Fruit fly (Drosophila melanogaster) whole organism, embryonic: ENCODE measurements around the gene smg.

Experiments
- ATbp ChIP-seq: fragments of 200-800 bp; sonication (Bioruptor generic); optimal IDR thresholded peaks from 2 replicates; lab custom pipeline; 2017; ENCODE audit warnings: missing biosample characterization, mild to moderate bottlenecking, missing genetic modification characterization, missing genetic modification reagents
- Bdp1 ChIP-seq: fragments of 200-800 bp; sonication (Bioruptor generic); optimal IDR thresholded peaks from 3 replicates; lab custom pipeline; 2016; ENCODE audit warnings: missing biosample characterization, missing genetic modification characterization
- CG11085 ChIP-seq: fragments of 200-800 bp; sonication (Bioruptor generic); IDR thresholded peaks from 2 replicates; pipeline ENCODE4 v1.3.6; 2022; ENCODE audit warnings: missing biosample characterization, missing genetic modification characterization
- CG12219 ChIP-seq: fragments of 200-800 bp; sonication (Bioruptor generic); optimal IDR thresholded peaks from 3 replicates; lab custom pipeline; 2018; ENCODE audit warnings: missing biosample characterization, mild to moderate bottlenecking, missing genetic modification characterization
- CG12236 ChIP-seq: fragments of 200-800 bp; sonication (Bioruptor generic); optimal IDR thresholded peaks from 2 replicates; lab custom pipeline; 2016; ENCODE audit warnings: missing biosample characterization, missing genetic modification characterization
- CG1529 ChIP-seq: fragments of 200-800 bp; sonication (Bioruptor generic); optimal IDR thresholded peaks from 3 replicates; lab custom pipeline; 2018; ENCODE audit warnings: missing biosample characterization, missing genetic modification characterization
- CG15696 ChIP-seq: fragments of 200-800 bp; sonication (Bioruptor generic); optimal IDR thresholded peaks from 2 replicates; lab custom pipeline; 2019; ENCODE audit warnings: missing biosample characterization, mild to moderate bottlenecking, missing genetic modification characterization, moderate library complexity
- CG17186 ChIP-seq: fragments of 200-800 bp; sonication (Bioruptor generic); optimal IDR thresholded peaks from 3 replicates; lab custom pipeline; 2017; ENCODE audit warnings: missing biosample characterization, missing genetic modification reagents, missing genetic modification characterization
- CG17568 ChIP-seq: fragments of 200-800 bp; sonication (Bioruptor generic); optimal IDR thresholded peaks from 2 replicates; lab custom pipeline; 2018; ENCODE audit warnings: missing biosample characterization, mild to moderate bottlenecking, missing genetic modification characterization, moderate library complexity
- CG18476 ChIP-seq: fragments of 200-800 bp; sonication (Bioruptor generic); optimal IDR thresholded peaks from 2 replicates; lab custom pipeline; 2016; ENCODE audit warnings: missing biosample characterization, mild to moderate bottlenecking, missing genetic modification characterization
- CG2129 ChIP-seq: fragments of 200-800 bp; sonication (Bioruptor generic); IDR thresholded peaks from 2 replicates; pipeline ENCODE4 v1.3.6; 2022; ENCODE audit warnings: missing biosample characterization, missing genetic modification characterization; ENCODE audit not compliant: partially characterized antibody
- CG2875 ChIP-seq: fragments of 200-800 bp; sonication (Bioruptor generic); optimal IDR thresholded peaks from 2 replicates; lab custom pipeline; 2017; ENCODE audit warnings: missing biosample characterization, mild to moderate bottlenecking, missing genetic modification characterization, missing genetic modification reagents
- CG30020 ChIP-seq: fragments of 200-800 bp; optimal IDR thresholded peaks from 2 replicates; lab custom pipeline; 2019; ENCODE audit warnings: missing biosample characterization, mild to moderate bottlenecking, missing genetic modification characterization, moderate library complexity
- CG31441 ChIP-seq: fragments of 200-800 bp; sonication (Bioruptor generic); IDR thresholded peaks from 2 replicates; pipeline ENCODE4 v1.3.6; 2022; ENCODE audit warnings: missing biosample characterization, missing genetic modification characterization
- CG32532 ChIP-seq: fragments of 200-800 bp; sonication (Bioruptor generic); IDR thresholded peaks from 2 replicates; pipeline ENCODE4 v1.3.6; 2022; ENCODE audit warnings: missing biosample characterization, missing genetic modification characterization
- CG32767 ChIP-seq: fragments of 200-800 bp; sonication (Bioruptor generic); IDR thresholded peaks from 2 replicates; pipeline ENCODE4 v1.3.6; 2022; ENCODE audit warnings: missing biosample characterization, missing genetic modification characterization
- CG6854 ChIP-seq: fragments of 200-800 bp; sonication (Bioruptor generic); optimal IDR thresholded peaks from 3 replicates; lab custom pipeline; 2017; ENCODE audit warnings: missing biosample characterization, mild to moderate bottlenecking, missing genetic modification characterization
- CG7556 ChIP-seq: fragments of 200-800 bp; sonication (Bioruptor generic); optimal IDR thresholded peaks from 2 replicates; lab custom pipeline; 2017; ENCODE audit warnings: missing biosample characterization, mild to moderate bottlenecking, missing genetic modification characterization
- E2f1 ChIP-seq: fragments of 200-800 bp; sonication (Bioruptor generic); IDR thresholded peaks from 2 replicates; pipeline ENCODE4 v1.3.6; 2022; ENCODE audit warnings: missing biosample characterization, missing genetic modification characterization
- Hand ChIP-seq: fragments of 200-800 bp; sonication (Bioruptor generic); optimal IDR thresholded peaks from 2 replicates; lab custom pipeline; 2017; ENCODE audit warnings: mild to moderate bottlenecking, missing biosample characterization, missing genetic modification reagents, missing genetic modification characterization
- Hsf ChIP-seq: fragments of 200-800 bp; sonication (Bioruptor generic); optimal IDR thresholded peaks from 3 replicates; lab custom pipeline; 2016; ENCODE audit warnings: missing biosample characterization, missing genetic modification characterization
- Kr ChIP-seq: fragments of 200-800 bp; sonication (Bioruptor generic); optimal IDR thresholded peaks from 2 replicates; lab custom pipeline; 2017; ENCODE audit warnings: missing biosample characterization, mild to moderate bottlenecking, missing genetic modification characterization
- NC2β ChIP-seq: fragments of 200-800 bp; sonication (Bioruptor generic); optimal IDR thresholded peaks from 2 replicates; lab custom pipeline; 2016; ENCODE audit warnings: missing biosample characterization, missing genetic modification characterization
- Nf-YC ChIP-seq: fragments of 200-800 bp; optimal IDR thresholded peaks from 3 replicates; lab custom pipeline; 2019; ENCODE audit warnings: missing biosample characterization, mild to moderate bottlenecking, missing genetic modification characterization, moderate library complexity
- Sox102F ChIP-seq: fragments of 200-800 bp; sonication (Bioruptor generic); optimal IDR thresholded peaks from 2 replicates; lab custom pipeline; 2018; ENCODE audit warnings: missing biosample characterization, mild to moderate bottlenecking, missing genetic modification characterization, moderate library complexity
- al ChIP-seq: fragments of 200-800 bp; sonication (Bioruptor generic); IDR thresholded peaks from 2 replicates; pipeline ENCODE4 v1.3.6; 2022; ENCODE audit warnings: missing biosample characterization, missing genetic modification characterization
- amos ChIP-seq: fragments of 200-800 bp; sonication (Bioruptor generic); IDR thresholded peaks from 2 replicates; pipeline ENCODE4 v1.3.6; 2022; ENCODE audit warnings: missing biosample characterization, missing genetic modification characterization; ENCODE audit not compliant: partially characterized antibody
- ap ChIP-seq: fragments of 200-800 bp; sonication (Bioruptor generic); IDR thresholded peaks from 2 replicates; pipeline ENCODE4 v1.3.6; 2022; ENCODE audit warnings: missing biosample characterization, missing genetic modification characterization
- chm ChIP-seq: fragments of 200-800 bp; sonication (Bioruptor generic); IDR thresholded peaks from 2 replicates; pipeline ENCODE4 v1.3.6; 2022; ENCODE audit warnings: missing biosample characterization, missing genetic modification characterization
- esg ChIP-seq: fragments of 200-800 bp; sonication (Bioruptor generic); conservative IDR thresholded peaks from 2 replicates; pipeline ENCODE4 v1.3.6; 2022; ENCODE audit warnings: missing biosample characterization, missing genetic modification characterization
- ewg ChIP-seq: fragments of 200-800 bp; sonication (Bioruptor generic); optimal IDR thresholded peaks from 3 replicates; lab custom pipeline; 2017; ENCODE audit warnings: mild to moderate bottlenecking, missing biosample characterization, missing genetic modification reagents, missing genetic modification characterization
- gsb ChIP-seq: fragments of 200-800 bp; sonication (Bioruptor generic); IDR thresholded peaks from 2 replicates; pipeline ENCODE4 v1.3.6; 2022; ENCODE audit warnings: missing biosample characterization, missing genetic modification characterization
- gsb-n ChIP-seq: fragments of 200-800 bp; sonication (Bioruptor generic); optimal IDR thresholded peaks from 3 replicates; lab custom pipeline; 2018; ENCODE audit warnings: missing biosample characterization, mild to moderate bottlenecking, missing genetic modification characterization
- hbn ChIP-seq: fragments of 200-800 bp; sonication (Bioruptor generic); IDR thresholded peaks from 2 replicates; pipeline ENCODE4 v1.3.6; 2022; ENCODE audit warnings: missing biosample characterization, missing genetic modification characterization; ENCODE audit not compliant: partially characterized antibody
- ken ChIP-seq: fragments of 200-800 bp; sonication (Bioruptor generic); IDR thresholded peaks from 3 replicates; pipeline ENCODE4 v1.3.6; 2022; ENCODE audit warnings: missing biosample characterization, missing genetic modification characterization
- lab ChIP-seq: fragments of 200-800 bp; sonication (Bioruptor generic); optimal IDR thresholded peaks from 3 replicates; lab custom pipeline; 2017; ENCODE audit warnings: missing biosample characterization, missing genetic modification characterization, mild to moderate bottlenecking, moderate library complexity, missing genetic modification reagents
- lmd ChIP-seq: fragments of 200-800 bp; sonication (Bioruptor generic); IDR thresholded peaks from 2 replicates; pipeline ENCODE4 v1.3.6; 2022; ENCODE audit warnings: missing biosample characterization, missing genetic modification characterization
- nerfin-1 ChIP-seq: fragments of 200-800 bp; sonication (Bioruptor generic); optimal IDR thresholded peaks from 3 replicates; lab custom pipeline; 2019; ENCODE audit warnings: missing biosample characterization, mild to moderate bottlenecking, missing genetic modification characterization, moderate library complexity
- oc ChIP-seq: fragments of 200-800 bp; sonication (Bioruptor generic); optimal IDR thresholded peaks from 2 replicates; lab custom pipeline; 2018; ENCODE audit warnings: missing biosample characterization, mild to moderate bottlenecking, missing genetic modification characterization, moderate library complexity
- onecut ChIP-seq: fragments of 200-800 bp; sonication (Bioruptor generic); IDR thresholded peaks from 2 replicates; pipeline ENCODE4 v1.3.6; 2022; ENCODE audit warnings: missing biosample characterization, missing genetic modification characterization
- phol ChIP-seq: fragments of 200-800 bp; sonication (Bioruptor generic); optimal IDR thresholded peaks from 3 replicates; lab custom pipeline; 2018; ENCODE audit warnings: missing biosample characterization, mild to moderate bottlenecking, missing genetic modification characterization, moderate library complexity
- psq ChIP-seq: fragments of 200-800 bp; sonication (Bioruptor generic); optimal IDR thresholded peaks from 2 replicates; lab custom pipeline; 2017; ENCODE audit warnings: missing biosample characterization, missing genetic modification characterization
- salm ChIP-seq: fragments of 200-800 bp; sonication (Bioruptor generic); optimal IDR thresholded peaks from 2 replicates; lab custom pipeline; 2018; ENCODE audit warnings: missing biosample characterization, mild to moderate bottlenecking, missing genetic modification characterization
- sob ChIP-seq: fragments of 200-800 bp; sonication (Bioruptor generic); IDR thresholded peaks from 2 replicates; pipeline ENCODE4 v1.3.6; 2022; ENCODE audit warnings: missing biosample characterization, missing genetic modification characterization
- sqz ChIP-seq: fragments of 200-800 bp; sonication (Bioruptor generic); optimal IDR thresholded peaks from 3 replicates; lab custom pipeline; 2018; ENCODE audit warnings: missing biosample characterization, mild to moderate bottlenecking, missing genetic modification characterization
- sr ChIP-seq: fragments of 200-800 bp; sonication (Bioruptor generic); IDR thresholded peaks from 3 replicates; pipeline ENCODE4 v1.3.6; 2022; ENCODE audit warnings: missing biosample characterization, missing genetic modification characterization
- stwl ChIP-seq: fragments of 200-800 bp; sonication (Bioruptor generic); optimal IDR thresholded peaks from 3 replicates; lab custom pipeline; 2018; ENCODE audit warnings: missing biosample characterization, mild to moderate bottlenecking, missing genetic modification characterization, moderate library complexity
- sug ChIP-seq: fragments of 200-800 bp; optimal IDR thresholded peaks from 2 replicates; lab custom pipeline; 2019; ENCODE audit warnings: missing biosample characterization, mild to moderate bottlenecking, missing genetic modification characterization, moderate library complexity
- z ChIP-seq: fragments of 200-800 bp; sonication (Bioruptor generic); IDR thresholded peaks from 3 replicates; pipeline ENCODE4 v1.3.6; 2022; ENCODE audit warnings: missing biosample characterization, missing genetic modification characterization

smg gene

DNA sequence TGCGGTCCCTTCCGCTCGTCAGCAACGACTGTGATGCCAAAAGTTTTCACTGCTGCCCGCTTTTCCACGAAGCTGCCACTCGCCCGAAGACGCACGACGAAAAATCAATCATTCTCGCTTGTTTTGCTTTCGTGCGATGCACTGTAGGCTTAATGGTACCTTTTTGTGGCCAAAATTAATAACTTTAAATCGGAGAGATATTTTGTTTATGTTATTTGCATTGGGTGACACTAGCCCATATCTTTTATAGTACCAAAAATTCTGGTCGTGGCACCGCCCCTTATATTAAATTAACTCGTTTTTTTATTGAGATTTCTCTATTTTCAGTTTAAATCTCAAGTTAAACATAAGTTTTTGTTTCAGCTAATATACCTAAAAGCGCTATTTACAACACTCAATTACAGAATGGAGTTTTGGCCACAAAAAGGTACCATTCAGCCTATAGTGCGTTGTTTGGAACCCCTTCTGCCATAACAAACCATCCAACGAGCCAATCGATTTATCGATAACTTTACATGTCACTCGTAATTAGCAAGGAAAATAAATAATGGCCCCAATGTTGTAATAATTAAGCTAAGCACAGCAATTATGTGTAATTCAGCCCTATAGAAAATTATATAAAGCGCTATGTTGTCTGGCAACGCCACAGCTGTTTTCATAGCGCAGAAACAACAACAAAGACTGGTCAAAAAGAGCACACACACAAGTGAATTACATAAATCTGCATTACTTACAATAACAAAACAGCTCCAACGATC lies 44.4 kb downstream of the smg start:
- TF ChIP-seq CG11085 (GFP tag; lab: Robert Waterston, UW) (0 out of 2 replicates have a peak, but pooled peaks have one; percentile 19), CG15696 (tag; lab: Kevin White, UChicago) (peak; percentile 32), amos (GFP tag; lab: Robert Waterston, UW) (peak; percentile 42; the same call in 1 of the 2 replicates), sob (GFP tag; lab: Robert Waterston, UW) (no peak), NC2β (GFP tag; lab: Kevin White, UChicago) (no peak), onecut (GFP tag; lab: Robert Waterston, UW) (peak; percentile 95), oc (tag; lab: Kevin White, UChicago) (peak; percentile 27), phol (tag; lab: Kevin White, UChicago) (peak; percentile 73), CG17568 (GFP tag; lab: Kevin White, UChicago) (peak; percentile 5), CG6854 (peak; percentile 57), CG12219 (GFP tag; lab: Kevin White, UChicago) (peak; percentile 56), ATbp (GFP tag; lab: Kevin White, UChicago) (peak; percentile 70), sr (no peak), sqz (GFP tag; lab: Kevin White, UChicago) (peak; percentile 54), chm (GFP tag; lab: Robert Waterston, UW) (peak; percentile 63), CG32532 (GFP tag; lab: Robert Waterston, UW) (0 out of 2 replicates have a peak, but pooled peaks have one; percentile 9), lab (GFP tag; lab: Kevin White, UChicago) (peak; percentile 72), nerfin-1 (tag; lab: Kevin White, UChicago) (peak; percentile 47), ap (GFP tag; lab: Robert Waterston, UW) (no peak), ewg (GFP tag; lab: Kevin White, UChicago) (peak; percentile 16), Nf-YC (peak; percentile 73), gsb (no peak), E2f1 (GFP tag; lab: Robert Waterston, UW) (no peak), CG1529 (GFP tag; lab: Kevin White, UChicago) (peak; percentile 42), hbn (no peak), psq (GFP tag; lab: Kevin White, UChicago) (no peak), Hsf (GFP tag; lab: Kevin White, UChicago) (peak; percentile 52), CG2875 (GFP tag; lab: Kevin White, UChicago) (peak; percentile 65), Hand (GFP tag; lab: Kevin White, UChicago) (peak; percentile 57), Kr (GFP tag; lab: Kevin White, UChicago) (no peak), lmd (GFP tag; lab: Robert Waterston, UW) (0 out of 2 replicates have a peak, but pooled peaks have one; percentile 57), CG17186 (GFP tag; lab: Kevin White, UChicago) (no peak), ken (GFP tag; lab: Robert Waterston, UW) (0 out of 3 replicates have a peak, but pooled peaks have one; percentile 21), Bdp1 (GFP tag; lab: Kevin White, UChicago) (no peak), CG31441 (peak; percentile 84), salm (tag; lab: Kevin White, UChicago) (peak; percentile 49), sug (tag; lab: Kevin White, UChicago) (peak; percentile 64), CG7556 (peak; percentile 84), stwl (tag; lab: Kevin White, UChicago) (peak; percentile 27), esg (GFP tag; lab: Robert Waterston, UW) (no peak), gsb-n (peak; percentile 53), CG2129 (no peak), al (GFP tag; lab: Robert Waterston, UW) (0 out of 2 replicates have a peak, but pooled peaks have one; percentile 38), CG32767 (GFP tag; lab: Robert Waterston, UW) (peak; percentile 57; the same call in 1 of the 2 replicates), CG30020 (peak; percentile 8), CG18476 (GFP tag; lab: Kevin White, UChicago) (peak; percentile 55), CG12236 (GFP tag; lab: Kevin White, UChicago) (no peak), z (GFP tag; lab: Robert Waterston, UW) (no peak), Sox102F (GFP tag; lab: Kevin White, UChicago) (peak; percentile 62)
